Worm (Caenorhabditis elegans): ENCODE measurements around the gene txt-17.
A peak's percentile ranks its signal among the peaks of the same experiment; 100 is the strongest.
"Not testable (repeated sequence)": the region's sequence is repeated elsewhere in the genome, so short reads cannot be mapped to it uniquely, and the experiment has no call there.

Gene txt-17

ce11 chrV:7059350-7059749 lies 6.3 kb upstream of the txt-17 start, which contains the start of gene mdt-6:
mdt-6 (minus strand) TSS chrV:7059624.
- TF ChIP-seq sea-2 (GFP tag; optimal IDR thresholded peaks at IDR 0.05) (no peak), fos-1 (tag; optimal IDR thresholded peaks at IDR 0.05) (no peak), zag-1 (tag; optimal IDR thresholded peaks at IDR 0.05) (no peak), ama-1 (optimal IDR thresholded peaks at IDR 0.05) (peak; percentile 51), mml-1 (tag; optimal IDR thresholded peaks at IDR 0.05) (no peak)

- TF ChIP-seq elt-3 (tag; optimal IDR thresholded peaks at IDR 0.05); nhr-23 (tag; optimal IDR thresholded peaks at IDR 0.05); nfya-1 (tag; optimal IDR thresholded peaks at IDR 0.05; ENCODE audit: insufficient read depth): not testable (repeated sequence)
Observed at ce11 chrV:7057795-7058194, 4.8 kb upstream of the txt-17 start, which contains the start of gene Y57E12AL.2. Y57E12AL.2 (plus strand) TSS chrV:7058095.

ce11 chrV:7054598-7054997 lies 1.6 kb upstream of the txt-17 start, which contains the start of gene spig-8:
spig-8 (plus strand) TSS chrV:7054898.
- TF ChIP-seq ceh-9 (tag; optimal IDR thresholded peaks at IDR 0.05) (no peak), ZK546.5 (tag; optimal IDR thresholded peaks at IDR 0.05) (no peak), fkh-10 (GFP tag; optimal IDR thresholded peaks at IDR 0.05) (no peak), nhr-77 (tag; optimal IDR thresholded peaks at IDR 0.05) (no peak), jun-1 (tag; optimal IDR thresholded peaks at IDR 0.05) (no peak), mml-1 (tag; optimal IDR thresholded peaks at IDR 0.05) (no peak)

- no peak for TF ChIP-seq nhr-11 (tag; optimal IDR thresholded peaks at IDR 0.05)
- TF ChIP-seq elt-1 (tag; optimal IDR thresholded peaks at IDR 0.05): no peak
- no peak for TF ChIP-seq R02D3.7 (tag; optimal IDR thresholded peaks at IDR 0.05)
- no peak for TF ChIP-seq skn-1 (tag; optimal IDR thresholded peaks at IDR 0.05)
- TF ChIP-seq ceh-82 (tag; optimal IDR thresholded peaks at IDR 0.05): no peak
- TF ChIP-seq lsy-12 (tag; optimal IDR thresholded peaks at IDR 0.05): no peak
- no peak for TF ChIP-seq fos-1 (tag; optimal IDR thresholded peaks at IDR 0.05)
- TF ChIP-seq nhr-12 (tag; optimal IDR thresholded peaks at IDR 0.05): no peak
- no peak for TF ChIP-seq nhr-43 (tag; optimal IDR thresholded peaks at IDR 0.05; ENCODE audit: poor library complexity, severe bottlenecking)
- TF ChIP-seq nhr-237 (tag; optimal IDR thresholded peaks at IDR 0.05): no peak
Observed at ce11 chrV:7051133-7051765, 1.8 kb downstream of the txt-17 start, which contains the start of the genes tofu-2 and spig-1. tofu-2 (minus strand) TSS chrV:7051248. spig-1 (plus strand) TSS chrV:7051715.

ce11 chrV:7050153-7050552 lies 2.8 kb downstream of the txt-17 start:
- no peak for TF ChIP-seq fkh-2 (tag; optimal IDR thresholded peaks at IDR 0.05)
- TF ChIP-seq ceh-9 (tag; optimal IDR thresholded peaks at IDR 0.05): no peak
- no peak for TF ChIP-seq tbx-2 (tag; optimal IDR thresholded peaks at IDR 0.05)
- TF ChIP-seq mml-1 (tag; optimal IDR thresholded peaks at IDR 0.05): no peak

ce11 chrV:7047512-7047911 lies 5.5 kb downstream of the txt-17 start, which contains the start of gene F20A1.8:
F20A1.8 (minus strand) TSS chrV:7047612.
- TF ChIP-seq mml-1 (tag; optimal IDR thresholded peaks at IDR 0.05) (no peak), ama-1 (optimal IDR thresholded peaks at IDR 0.05) (no peak), nhr-11 (tag; optimal IDR thresholded peaks at IDR 0.05) (no peak), fkh-10 (GFP tag; optimal IDR thresholded peaks at IDR 0.05) (no peak), skn-1 (tag; optimal IDR thresholded peaks at IDR 0.05) (no peak), ceh-9 (tag; optimal IDR thresholded peaks at IDR 0.05) (no peak)

- no peak for TF ChIP-seq tbx-2 (tag; optimal IDR thresholded peaks at IDR 0.05)
- TF ChIP-seq ztf-4 (tag; optimal IDR thresholded peaks at IDR 0.05): no peak
- no peak for TF ChIP-seq nhr-12 (tag; optimal IDR thresholded peaks at IDR 0.05)
- no peak for TF ChIP-seq ceh-28 (tag; optimal IDR thresholded peaks at IDR 0.05)
- TF ChIP-seq fos-1 (tag; optimal IDR thresholded peaks at IDR 0.05): no peak
Observed at ce11 chrV:7046005-7046404, 7.0 kb downstream of the txt-17 start, which contains the start of gene F20A1.2. F20A1.2 (plus strand) TSS chrV:7046305.

ce11 chrV:7036475-7036874 lies 16.5 kb downstream of the txt-17 start, which contains the start of gene twk-11:
twk-11 (minus strand) TSS chrV:7036575.
- TF ChIP-seq fkh-2 (tag; optimal IDR thresholded peaks at IDR 0.05): no peak
